Fruit fly (Drosophila melanogaster): ENCODE measurements around the gene CG2258.
A peak's percentile ranks its signal among the peaks of the same experiment; 100 is the strongest.

The CG2258 gene

DNA sequence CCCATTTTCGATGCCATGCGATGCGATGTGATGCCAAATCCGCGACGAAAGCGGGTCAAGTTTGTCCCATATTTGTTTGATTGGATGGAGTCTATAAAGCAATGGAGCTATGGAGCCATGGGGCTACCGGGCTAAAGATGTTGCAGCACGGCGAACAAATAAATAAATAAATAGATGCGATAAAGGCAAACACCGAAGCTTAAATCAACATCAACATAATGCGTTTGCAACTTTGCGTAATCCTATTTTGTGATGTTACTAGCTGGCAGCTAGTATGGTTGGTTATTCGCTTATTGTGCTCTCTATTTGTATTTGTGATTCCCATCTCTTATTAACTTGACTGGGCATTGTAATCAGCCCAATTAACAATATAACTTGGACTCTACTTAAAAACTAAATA, 26.2 kb upstream of the CG2258 start (continued):
- TF ChIP-seq trh (GFP tag; optimal IDR thresholded peaks at IDR 0.05) = no peak
- TF ChIP-seq CG10147 (GFP tag; optimal IDR thresholded peaks at IDR 0.05) = no peak
- peak; percentile 5 for TF ChIP-seq CG17359 (tag; optimal IDR thresholded peaks at IDR 0.05)
- TF ChIP-seq Hand (GFP tag; optimal IDR thresholded peaks at IDR 0.05) = no peak
- TF ChIP-seq Drgx (GFP tag; IDR thresholded peaks at IDR 0.05) = no peak
- no peak for TF ChIP-seq CG7963 (GFP tag; IDR thresholded peaks at IDR 0.05; ENCODE audit: partially characterized antibody)
- no peak for TF ChIP-seq CG8089 (GFP tag; optimal IDR thresholded peaks at IDR 0.05)
- TF ChIP-seq Dll (GFP tag; IDR thresholded peaks at IDR 0.05; ENCODE audit: partially characterized antibody) = no peak
- TF ChIP-seq Dbx (GFP tag; IDR thresholded peaks at IDR 0.05) = no peak
- TF ChIP-seq dmrt99B (tag; optimal IDR thresholded peaks at IDR 0.05) = peak; percentile 42
- TF ChIP-seq pnt (GFP tag; optimal IDR thresholded peaks at IDR 0.05) = no peak
- TF ChIP-seq Lhr (GFP tag; optimal IDR thresholded peaks at IDR 0.05) = no peak
- no peak for TF ChIP-seq btn (GFP tag; optimal IDR thresholded peaks at IDR 0.05)
- TF ChIP-seq CG12155 (GFP tag; optimal IDR thresholded peaks at IDR 0.05) = no peak
- TF ChIP-seq CG32767 (GFP tag; IDR thresholded peaks at IDR 0.05) = no peak
- no peak for TF ChIP-seq CG5953 (GFP tag; IDR thresholded peaks at IDR 0.05)
- TF ChIP-seq eve (GFP tag; optimal IDR thresholded peaks at IDR 0.05) = no peak
- no peak for TF ChIP-seq kah (GFP tag; optimal IDR thresholded peaks at IDR 0.05)
- no peak for TF ChIP-seq MESR4 (GFP tag; optimal IDR thresholded peaks at IDR 0.05)
- no peak for TF ChIP-seq pros (GFP tag; optimal IDR thresholded peaks at IDR 0.05)
- TF ChIP-seq Six4 (GFP tag; optimal IDR thresholded peaks at IDR 0.05) = no peak
- no peak for TF ChIP-seq CG4854 (GFP tag; optimal IDR thresholded peaks at IDR 0.05)
- TF ChIP-seq slp2 (GFP tag; optimal IDR thresholded peaks at IDR 0.05) = no peak
- TF ChIP-seq CG4424 (GFP tag; optimal IDR thresholded peaks at IDR 0.05) = no peak
- no peak for TF ChIP-seq Mes4 (GFP tag; optimal IDR thresholded peaks at IDR 0.05)
- TF ChIP-seq gcm2 (GFP tag; optimal IDR thresholded peaks at IDR 0.05) = no peak
- TF ChIP-seq CG13287 (GFP tag; IDR thresholded peaks at IDR 0.05; ENCODE audit: partially characterized antibody) = no peak
- TF ChIP-seq wdn (GFP tag; IDR thresholded peaks at IDR 0.05) = no peak
- TF ChIP-seq CG17186 (GFP tag; optimal IDR thresholded peaks at IDR 0.05) = no peak
- no peak for TF ChIP-seq tio (GFP tag; optimal IDR thresholded peaks at IDR 0.05)
- TF ChIP-seq Lim3 (GFP tag; IDR thresholded peaks at IDR 0.05) = no peak
- peak; percentile 39 for TF ChIP-seq ATbp (GFP tag; optimal IDR thresholded peaks at IDR 0.05)
- no peak for TF ChIP-seq D19A (tag; optimal IDR thresholded peaks at IDR 0.05)
- TF ChIP-seq CG4360 (GFP tag; IDR thresholded peaks at IDR 0.05) = no peak
- TF ChIP-seq CG2678 (tag; optimal IDR thresholded peaks at IDR 0.05) = peak; percentile 16
- TF ChIP-seq ci (GFP tag; IDR thresholded peaks at IDR 0.05) = peak; percentile 42; the same call in 1 of the 3 replicates
- no peak for TF ChIP-seq CG7745 (tag; optimal IDR thresholded peaks at IDR 0.05)
- TF ChIP-seq bowl (GFP tag; IDR thresholded peaks at IDR 0.05) = no peak
- no peak for TF ChIP-seq HHEX (GFP tag; optimal IDR thresholded peaks at IDR 0.05)
- TF ChIP-seq Blimp-1 (GFP tag; optimal IDR thresholded peaks at IDR 0.05) = no peak
- no peak for TF ChIP-seq Sin3A (optimal IDR thresholded peaks at IDR 0.05)
- no peak for TF ChIP-seq CG3726 (GFP tag; IDR thresholded peaks at IDR 0.05)
- TF ChIP-seq CG18011 (GFP tag; optimal IDR thresholded peaks at IDR 0.05) = no peak
- no peak for TF ChIP-seq CG3163 (GFP tag; optimal IDR thresholded peaks at IDR 0.05)
- no peak for TF ChIP-seq chm (GFP tag; IDR thresholded peaks at IDR 0.05)
- TF ChIP-seq MBD-R2 (GFP tag; IDR thresholded peaks at IDR 0.05) = no peak
- TF ChIP-seq wek (GFP tag; optimal IDR thresholded peaks at IDR 0.05) = peak; percentile 38
- TF ChIP-seq Trl (optimal IDR thresholded peaks at IDR 0.05) = no peak
- TF ChIP-seq Trl (GFP tag; optimal IDR thresholded peaks at IDR 0.05) = no peak
- no peak for TF ChIP-seq CG34376 (GFP tag; optimal IDR thresholded peaks at IDR 0.05)
- TF ChIP-seq onecut (GFP tag; IDR thresholded peaks at IDR 0.05) = no peak
- no peak for TF ChIP-seq Nf-YA (GFP tag; IDR thresholded peaks at IDR 0.05)
- no peak for TF ChIP-seq CG11723 (GFP tag; optimal IDR thresholded peaks at IDR 0.05)

Measured in whole organism, embryonic.